ENCODE assay signal across 2 fruit fly cellular contexts in genomic region chrX:9048385-9048750, dm6.
A peak's percentile ranks its signal among the peaks of the same experiment; 100 is the strongest.
TF ChIP-seq lines count a peak whose summit lies in the region.

No protein-coding gene starts in this region.

TF ChIP-seq in whole organism, embryonic, 481 proteins besides CTCF, POLR2A, EP300 and RAD21 (continued from another document and continues in another):
- TF ChIP-seq bowl (GFP tag; IDR thresholded peaks at IDR 0.05; lab: Robert Waterston, UW) (no peak), nerfin-2 (GFP tag; IDR thresholded peaks at IDR 0.05; lab: Robert Waterston, UW; ENCODE audit: partially characterized antibody) (no peak), mam (GFP tag; optimal IDR thresholded peaks at IDR 0.05; lab: Kevin White, UChicago) (no peak), CG17359 (tag; optimal IDR thresholded peaks at IDR 0.05; lab: Kevin White, UChicago) (peak; percentile 25), ERR (GFP tag; optimal IDR thresholded peaks at IDR 0.05; lab: Kevin White, UChicago) (no peak), eyg (GFP tag; optimal IDR thresholded peaks at IDR 0.05; lab: Kevin White, UChicago) (no peak), tup (GFP tag; optimal IDR thresholded peaks at IDR 0.05; lab: Kevin White, UChicago) (no peak), CG17612 (GFP tag; IDR thresholded peaks at IDR 0.05; lab: Robert Waterston, UW) (no peak), CG15479 (GFP tag; optimal IDR thresholded peaks at IDR 0.05; lab: Kevin White, UChicago) (no peak), jing (GFP tag; optimal IDR thresholded peaks at IDR 0.05; lab: Kevin White, UChicago) (peak; percentile 9), CG17802 (tag; optimal IDR thresholded peaks at IDR 0.05; lab: Kevin White, UChicago) (no peak), sens (GFP tag; lab: Kevin White, UChicago) (peak; percentile 86), row (GFP tag; IDR thresholded peaks at IDR 0.05; lab: Robert Waterston, UW) (peak; percentile 60), gfzf (GFP tag; optimal IDR thresholded peaks at IDR 0.05; lab: Kevin White, UChicago) (no peak), ewg (GFP tag; optimal IDR thresholded peaks at IDR 0.05; lab: Kevin White, UChicago) (no peak), CG11456 (GFP tag; IDR thresholded peaks at IDR 0.05; lab: Robert Waterston, UW) (no peak), Dll (GFP tag; IDR thresholded peaks at IDR 0.05; lab: Robert Waterston, UW; ENCODE audit: partially characterized antibody) (no peak), NFAT (GFP tag; IDR thresholded peaks at IDR 0.05; lab: Robert Waterston, UW) (no peak), CG2116 (GFP tag; optimal IDR thresholded peaks at IDR 0.05; lab: Kevin White, UChicago) (no peak), Xbp1 (GFP tag; optimal IDR thresholded peaks at IDR 0.05; lab: Kevin White, UChicago) (peak; percentile 37), CG7372 (GFP tag; IDR thresholded peaks at IDR 0.05; lab: Robert Waterston, UW) (no peak), CG15514 (GFP tag; optimal IDR thresholded peaks at IDR 0.05; lab: Kevin White, UChicago) (no peak), lov (optimal IDR thresholded peaks at IDR 0.05; lab: Kevin White, UChicago) (no peak), lov (GFP tag; IDR thresholded peaks at IDR 0.05; lab: Robert Waterston, UW) (0 out of 3 replicates have a peak, but pooled peaks have one; percentile 57), CG15696 (tag; optimal IDR thresholded peaks at IDR 0.05; lab: Kevin White, UChicago) (peak; percentile 22), psq (GFP tag; optimal IDR thresholded peaks at IDR 0.05; lab: Kevin White, UChicago) (no peak), CG7839 (tag; optimal IDR thresholded peaks at IDR 0.05; lab: Kevin White, UChicago) (peak; percentile 13), ken (GFP tag; IDR thresholded peaks at IDR 0.05; lab: Robert Waterston, UW) (0 out of 3 replicates have a peak, but pooled peaks have one; percentile 40), CG1647 (GFP tag; optimal IDR thresholded peaks at IDR 0.05; lab: Kevin White, UChicago) (no peak), Hsf (GFP tag; optimal IDR thresholded peaks at IDR 0.05; lab: Kevin White, UChicago) (peak; percentile 31), Taf1 (GFP tag; IDR thresholded peaks at IDR 0.05; lab: Robert Waterston, UW) (no peak), prd (optimal IDR thresholded peaks at IDR 0.05; lab: Kevin White, UChicago) (no peak), prd (GFP tag; IDR thresholded peaks at IDR 0.05; lab: Robert Waterston, UW) (no peak), Hr78 (GFP tag; optimal IDR thresholded peaks at IDR 0.05; lab: Kevin White, UChicago) (peak in 1 of 2 experiments; percentile 76), slbo (GFP tag; IDR thresholded peaks at IDR 0.05; lab: Robert Waterston, UW) (no peak), otp (GFP tag; IDR thresholded peaks at IDR 0.05; lab: Robert Waterston, UW) (no peak), BtbVII (GFP tag; optimal IDR thresholded peaks at IDR 0.05; lab: Kevin White, UChicago) (no peak), Side (GFP tag; optimal IDR thresholded peaks at IDR 0.05; lab: Kevin White, UChicago) (no peak), H15 (GFP tag; IDR thresholded peaks at IDR 0.05; lab: Robert Waterston, UW) (no peak), grau (tag; optimal IDR thresholded peaks at IDR 0.05; lab: Kevin White, UChicago) (peak; percentile 25), D19B (GFP tag; optimal IDR thresholded peaks at IDR 0.05; lab: Kevin White, UChicago) (peak; percentile 70), gem (tag; optimal IDR thresholded peaks at IDR 0.05; lab: Kevin White, UChicago) (peak; percentile 63), CG6813 (GFP tag; optimal IDR thresholded peaks at IDR 0.05; lab: Kevin White, UChicago) (no peak), CG11504 (tag; optimal IDR thresholded peaks at IDR 0.05; lab: Kevin White, UChicago) (peak; percentile 50), CG18599 (GFP tag; optimal IDR thresholded peaks at IDR 0.05; lab: Kevin White, UChicago) (no peak), CG8359 (GFP tag; optimal IDR thresholded peaks at IDR 0.05; lab: Kevin White, UChicago; ENCODE audit: borderline replicate concordance) (peak; percentile 35), pnt (GFP tag; optimal IDR thresholded peaks at IDR 0.05; lab: Kevin White, UChicago) (no peak), CG33557 (GFP tag; optimal IDR thresholded peaks at IDR 0.05; lab: Kevin White, UChicago) (no peak), CoRest (tag; optimal IDR thresholded peaks at IDR 0.05; lab: Kevin White, UChicago) (peak; percentile 35), shn (GFP tag; optimal IDR thresholded peaks at IDR 0.05; lab: Kevin White, UChicago) (no peak), CG12391 (tag; optimal IDR thresholded peaks at IDR 0.05; lab: Kevin White, UChicago) (peak; percentile 34), phol (tag; optimal IDR thresholded peaks at IDR 0.05; lab: Kevin White, UChicago) (peak; percentile 28), CG3838 (GFP tag; optimal IDR thresholded peaks at IDR 0.05; lab: Kevin White, UChicago) (no peak), Rx (GFP tag; IDR thresholded peaks at IDR 0.05; lab: Robert Waterston, UW) (no peak), Pdp1 (GFP tag; optimal IDR thresholded peaks at IDR 0.05; lab: Kevin White, UChicago) (peak in 1 of 2 experiments; percentile 16), ttk (GFP tag; IDR thresholded peaks at IDR 0.05; lab: Robert Waterston, UW) (no peak), CG17829 (tag; optimal IDR thresholded peaks at IDR 0.05; lab: Kevin White, UChicago) (no peak), crol (GFP tag; IDR thresholded peaks at IDR 0.05; lab: Robert Waterston, UW) (no peak), CG4282 (GFP tag; optimal IDR thresholded peaks at IDR 0.05; lab: Kevin White, UChicago) (no peak), CG12769 (tag; optimal IDR thresholded peaks at IDR 0.05; lab: Kevin White, UChicago) (no peak), CG11696 (GFP tag; IDR thresholded peaks at IDR 0.05; lab: Robert Waterston, UW) (no peak), CG4360 (GFP tag; IDR thresholded peaks at IDR 0.05; lab: Robert Waterston, UW) (no peak), ranshi (GFP tag; IDR thresholded peaks at IDR 0.05; lab: Robert Waterston, UW) (no peak), so (GFP tag; IDR thresholded peaks at IDR 0.05; lab: Robert Waterston, UW) (no peak), hb (GFP tag; IDR thresholded peaks at IDR 0.05; lab: Robert Waterston, UW; ENCODE audit: partially characterized antibody) (no peak), MBD-R2 (GFP tag; IDR thresholded peaks at IDR 0.05; lab: Robert Waterston, UW) (no peak), crc (GFP tag; optimal IDR thresholded peaks at IDR 0.05; lab: Kevin White, UChicago) (no peak), Bteb2 (GFP tag; optimal IDR thresholded peaks at IDR 0.05; lab: Kevin White, UChicago) (no peak), YL-1 (GFP tag; optimal IDR thresholded peaks at IDR 0.05; lab: Kevin White, UChicago) (no peak)

TF ChIP-seq in whole organism, prepupa, 60 proteins besides CTCF, POLR2A, EP300 and RAD21 (continued from another document):
- no peak for TF ChIP-seq Hr38 (GFP tag; optimal IDR thresholded peaks at IDR 0.05; lab: Kevin White, UChicago)
- TF ChIP-seq CG8319 (GFP tag; optimal IDR thresholded peaks at IDR 0.05; lab: Kevin White, UChicago) = no peak
- no peak for TF ChIP-seq Sox15 (GFP tag; optimal IDR thresholded peaks at IDR 0.05; lab: Kevin White, UChicago)
- TF ChIP-seq fd85E (GFP tag; optimal IDR thresholded peaks at IDR 0.05; lab: Kevin White, UChicago) = no peak
- no peak for TF ChIP-seq Gug (GFP tag; IDR thresholded peaks at IDR 0.05; lab: Robert Waterston, UW)
- peak; percentile 28 for TF ChIP-seq fkh (GFP tag; optimal IDR thresholded peaks at IDR 0.05; lab: Kevin White, UChicago)
- TF ChIP-seq CG7368 (GFP tag; optimal IDR thresholded peaks at IDR 0.05; lab: Kevin White, UChicago) = no peak
- no peak for TF ChIP-seq topi (GFP tag; optimal IDR thresholded peaks at IDR 0.05; lab: Kevin White, UChicago)
- TF ChIP-seq Lpt (GFP tag; optimal IDR thresholded peaks at IDR 0.05; lab: Kevin White, UChicago) = no peak
- TF ChIP-seq CG6808 (GFP tag; optimal IDR thresholded peaks at IDR 0.05; lab: Kevin White, UChicago) = peak; percentile 8
- TF ChIP-seq Blimp-1 (GFP tag; optimal IDR thresholded peaks at IDR 0.05; lab: Kevin White, UChicago) = no peak
- no peak for TF ChIP-seq vri (GFP tag; optimal IDR thresholded peaks at IDR 0.05; lab: Kevin White, UChicago)
- peak; percentile 31 for TF ChIP-seq CG32006 (GFP tag; optimal IDR thresholded peaks at IDR 0.05; lab: Kevin White, UChicago)
- TF ChIP-seq cyc (GFP tag; optimal IDR thresholded peaks at IDR 0.05; lab: Kevin White, UChicago) = peak; percentile 17
- peak; percentile 14 for TF ChIP-seq Sox102F (GFP tag; optimal IDR thresholded peaks at IDR 0.05; lab: Kevin White, UChicago)
- TF ChIP-seq ss (GFP tag; optimal IDR thresholded peaks at IDR 0.05; lab: Kevin White, UChicago) = no peak
- TF ChIP-seq pdm3 (GFP tag; optimal IDR thresholded peaks at IDR 0.05; lab: Kevin White, UChicago) = no peak
- no peak for TF ChIP-seq CG6163 (GFP tag; IDR thresholded peaks at IDR 0.05; lab: Robert Waterston, UW)
- TF ChIP-seq Ets21C (GFP tag; optimal IDR thresholded peaks at IDR 0.05; lab: Kevin White, UChicago) = no peak
- TF ChIP-seq eg (GFP tag; IDR thresholded peaks at IDR 0.05; lab: Robert Waterston, UW) = no peak
- TF ChIP-seq Smox (GFP tag; optimal IDR thresholded peaks at IDR 0.05; lab: Kevin White, UChicago) = no peak
- peak; percentile 23 for TF ChIP-seq CG10669 (GFP tag; optimal IDR thresholded peaks at IDR 0.05; lab: Kevin White, UChicago)
